Fruit fly (Drosophila melanogaster) whole organism, embryonic: ENCODE measurements around the gene CG13949.
A peak's percentile ranks its signal among the peaks of the same experiment; 100 is the strongest.

ENCODE experiments used
- Abd-B ChIP-seq: fragments of 200-800 bp; sonication (Bioruptor generic); optimal IDR thresholded peaks from 2 replicates; lab custom pipeline; 2018; ENCODE audit warnings: missing biosample characterization, mild to moderate bottlenecking, missing genetic modification characterization, moderate library complexity
- Aef1 ChIP-seq: fragments of 200-800 bp; sonication (Bioruptor generic); IDR thresholded peaks from 3 replicates; pipeline ENCODE4 v1.3.6; 2022; ENCODE audit warnings: missing biosample characterization, missing genetic modification characterization
- Atf-2 ChIP-seq: fragments of 200-800 bp; sonication (Bioruptor generic); optimal IDR thresholded peaks from 2 replicates; lab custom pipeline; 2016; ENCODE audit warnings: missing biosample characterization, missing genetic modification characterization
- Awh ChIP-seq: fragments of 200-800 bp; sonication (Bioruptor generic); IDR thresholded peaks from 2 replicates; pipeline ENCODE4, ENCODE4 v1.3.6; 2022; ENCODE audit warnings: missing biosample characterization, missing genetic modification characterization
- Bgb ChIP-seq: fragments of 200-800 bp; sonication (Bioruptor generic); IDR thresholded peaks from 2 replicates; pipeline ENCODE4 v1.3.6; 2022; ENCODE audit warnings: missing biosample characterization, missing genetic modification characterization; ENCODE audit not compliant: partially characterized antibody
- CG1024 ChIP-seq: fragments of 200-800 bp; sonication (Bioruptor generic); IDR thresholded peaks from 2 replicates; pipeline ENCODE4 v1.3.6; 2022; ENCODE audit warnings: missing biosample characterization, missing genetic modification characterization
- CG11247 ChIP-seq: fragments of 200-800 bp; sonication (Bioruptor generic); IDR thresholded peaks from 2 replicates; pipeline ENCODE4 v1.3.6; 2022; ENCODE audit warnings: missing biosample characterization, missing genetic modification characterization
- CG11504 ChIP-seq: fragments of 200-800 bp; sonication (Bioruptor generic); optimal IDR thresholded peaks from 3 replicates; lab custom pipeline; 2019; ENCODE audit warnings: missing biosample characterization, mild to moderate bottlenecking, missing genetic modification characterization, moderate library complexity
- CG12744 ChIP-seq: fragments of 200-800 bp; sonication (Bioruptor generic); optimal IDR thresholded peaks from 2 replicates; lab custom pipeline; 2016; ENCODE audit warnings: missing biosample characterization, missing genetic modification characterization
- CG12942 ChIP-seq: fragments of 200-800 bp; sonication (Bioruptor generic); optimal IDR thresholded peaks from 3 replicates; lab custom pipeline; 2016; ENCODE audit warnings: missing biosample characterization, missing genetic modification characterization
- CG16863 ChIP-seq: fragments of 200-800 bp; sonication (Bioruptor generic); optimal IDR thresholded peaks from 3 replicates; lab custom pipeline; 2016; ENCODE audit warnings: missing biosample characterization, missing genetic modification characterization
- CG17361 ChIP-seq: fragments of 200-800 bp; sonication (Bioruptor generic); IDR thresholded peaks from 3 replicates; pipeline ENCODE4 v1.3.6; 2022; ENCODE audit warnings: missing biosample characterization, missing genetic modification characterization
- CG17612 ChIP-seq: fragments of 200-800 bp; sonication (Bioruptor generic); IDR thresholded peaks from 2 replicates; pipeline ENCODE4 v1.3.6; 2022; ENCODE audit warnings: missing biosample characterization, missing genetic modification characterization
- CG17912 ChIP-seq: fragments of 200-800 bp; sonication (Bioruptor generic); optimal IDR thresholded peaks from 2 replicates; lab custom pipeline; 2018; ENCODE audit warnings: missing biosample characterization, mild to moderate bottlenecking, missing genetic modification characterization
- CG18011 ChIP-seq: fragments of 200-800 bp; sonication (Bioruptor generic); optimal IDR thresholded peaks from 2 replicates; lab custom pipeline; 2017; ENCODE audit warnings: missing biosample characterization, missing genetic modification characterization, mild to moderate bottlenecking, moderate library complexity, missing genotype
- CG18599 ChIP-seq: fragments of 200-800 bp; sonication (Bioruptor generic); optimal IDR thresholded peaks from 3 replicates; lab custom pipeline; 2017; ENCODE audit warnings: missing biosample characterization, missing genetic modification characterization, mild to moderate bottlenecking, moderate library complexity, missing genetic modification reagents
- CG30431 ChIP-seq: fragments of 200-800 bp; sonication (Bioruptor generic); optimal IDR thresholded peaks from 2 replicates; lab custom pipeline; 2017; ENCODE audit warnings: missing biosample characterization, missing genetic modification characterization
- CG31365 ChIP-seq: fragments of 200-800 bp; sonication (Bioruptor generic); optimal IDR thresholded peaks from 2 replicates; lab custom pipeline; 2018; ENCODE audit warnings: missing biosample characterization, mild to moderate bottlenecking, missing genetic modification characterization
- CG34422 ChIP-seq: fragments of 200-800 bp; sonication (Bioruptor generic); IDR thresholded peaks from 3 replicates; pipeline ENCODE4 v1.3.6; 2022; ENCODE audit warnings: missing biosample characterization, missing genetic modification characterization
- CG4328 ChIP-seq: fragments of 200-800 bp; sonication (Bioruptor generic); optimal IDR thresholded peaks from 3 replicates; lab custom pipeline; 2017; ENCODE audit warnings: missing biosample characterization, missing genetic modification reagents, missing genetic modification characterization
- CG6791 ChIP-seq: fragments of 200-800 bp; sonication (Bioruptor generic); IDR thresholded peaks from 3 replicates; pipeline ENCODE4 v1.3.6; 2022; ENCODE audit warnings: missing biosample characterization, missing genetic modification characterization; ENCODE audit not compliant: partially characterized antibody
- CG6813 ChIP-seq: fragments of 200-800 bp; sonication (Bioruptor generic); optimal IDR thresholded peaks from 2 replicates; lab custom pipeline; 2017; ENCODE audit warnings: missing biosample characterization, missing genetic modification characterization, mild to moderate bottlenecking, moderate library complexity, missing genetic modification reagents
- CG8089 ChIP-seq: fragments of 200-800 bp; sonication (Bioruptor generic); optimal IDR thresholded peaks from 3 replicates; lab custom pipeline; 2016; ENCODE audit warnings: missing biosample characterization, missing genetic modification characterization
- Doc3 ChIP-seq: fragments of 200-800 bp; sonication (Bioruptor generic); IDR thresholded peaks from 3 replicates; pipeline ENCODE4 v1.3.6; 2022; ENCODE audit warnings: missing biosample characterization, missing genetic modification characterization; ENCODE audit not compliant: partially characterized antibody
- Dp ChIP-seq: fragments of 200-800 bp; sonication (Bioruptor generic); optimal IDR thresholded peaks from 2 replicates; lab custom pipeline; 2018; ENCODE audit warnings: missing biosample characterization, mild to moderate bottlenecking, missing genetic modification characterization, moderate library complexity
- E2f1 ChIP-seq: fragments of 200-800 bp; sonication (Bioruptor generic); IDR thresholded peaks from 2 replicates; pipeline ENCODE4 v1.3.6; 2022; ENCODE audit warnings: missing biosample characterization, missing genetic modification characterization
- Fer2 ChIP-seq: fragments of 200-800 bp; sonication (Bioruptor generic); optimal IDR thresholded peaks from 2 replicates; lab custom pipeline; 2018; ENCODE audit warnings: missing biosample characterization, mild to moderate bottlenecking, missing genetic modification characterization, moderate library complexity
- Jarid2 ChIP-seq: fragments of 200-800 bp; sonication (Bioruptor generic); optimal IDR thresholded peaks from 3 replicates; lab custom pipeline; 2017; ENCODE audit warnings: mild to moderate bottlenecking, missing biosample characterization, missing genetic modification reagents, missing genetic modification characterization
- Lpt ChIP-seq: fragments of >200 bp; optimal IDR thresholded peaks from 2 replicates; lab custom pipeline; 2018; ENCODE audit warnings: missing biosample characterization, missing genetic modification characterization
- Taf1 ChIP-seq: fragments of 200-800 bp; sonication (Bioruptor generic); IDR thresholded peaks from 2 replicates; pipeline ENCODE4 v1.3.6; 2022; ENCODE audit warnings: missing biosample characterization, missing genetic modification characterization
- Vsx1 ChIP-seq: fragments of 200-800 bp; sonication (Bioruptor generic); optimal IDR thresholded peaks from 2 replicates; lab custom pipeline; 2017; ENCODE audit warnings: missing biosample characterization, mild to moderate bottlenecking, missing genetic modification characterization, missing genetic modification reagents
- ara ChIP-seq: fragments of 200-800 bp; sonication (Bioruptor generic); IDR thresholded peaks from 2 replicates; pipeline ENCODE4 v1.3.6; 2022; ENCODE audit warnings: missing biosample characterization, missing genetic modification characterization
- bab2 ChIP-seq: fragments of 200-800 bp; sonication (Bioruptor generic); optimal IDR thresholded peaks from 2 replicates; lab custom pipeline; 2016; ENCODE audit warnings: missing biosample characterization, missing genetic modification characterization
- cas ChIP-seq: fragments of 200-800 bp; sonication (Bioruptor generic); IDR thresholded peaks from 2 replicates; pipeline ENCODE4 v1.3.6; 2022; ENCODE audit warnings: missing biosample characterization, missing genetic modification characterization
- gt ChIP-seq: fragments of 200-800 bp; sonication (Bioruptor generic); IDR thresholded peaks from 2 replicates; pipeline ENCODE4 v1.3.6; 2022; ENCODE audit warnings: missing biosample characterization, missing genetic modification characterization
- kni ChIP-seq: fragments of 200-800 bp; sonication (Bioruptor generic); optimal IDR thresholded peaks from 3 replicates; lab custom pipeline; 2017; ENCODE audit warnings: mild to moderate bottlenecking, missing biosample characterization, missing genetic modification reagents, missing genetic modification characterization
- maf-S ChIP-seq: fragments of 200-800 bp; sonication (Bioruptor generic); optimal IDR thresholded peaks from 2 replicates; lab custom pipeline; 2016; ENCODE audit warnings: missing biosample characterization, missing genetic modification characterization
- nmo ChIP-seq: fragments of 200-800 bp; sonication (Bioruptor generic); optimal IDR thresholded peaks from 2 replicates; lab custom pipeline; 2018; ENCODE audit warnings: missing biosample characterization, mild to moderate bottlenecking, missing genetic modification characterization, moderate library complexity
- org-1 ChIP-seq: fragments of 200-800 bp; sonication (Bioruptor generic); optimal IDR thresholded peaks from 2 replicates; lab custom pipeline; 2017; ENCODE audit warnings: missing biosample characterization, missing genetic modification characterization
- pita ChIP-seq: fragments of 200-800 bp; sonication (Bioruptor generic); optimal IDR thresholded peaks from 2 replicates; lab custom pipeline; 2017; ENCODE audit warnings: missing biosample characterization, mild to moderate bottlenecking, missing genetic modification characterization
- rib ChIP-seq: fragments of 200-800 bp; sonication (Bioruptor generic); IDR thresholded peaks from 2 replicates; pipeline ENCODE4 v1.3.6; 2022; ENCODE audit warnings: missing biosample characterization, missing genetic modification characterization
- row ChIP-seq: fragments of 200-800 bp; sonication (Bioruptor generic); IDR thresholded peaks from 3 replicates; pipeline ENCODE4 v1.3.6; 2022; ENCODE audit warnings: missing biosample characterization, missing genetic modification characterization
- run ChIP-seq: fragments of 200-800 bp; sonication (Bioruptor generic); optimal IDR thresholded peaks from 3 replicates; lab custom pipeline; 2018; ENCODE audit warnings: missing biosample characterization, mild to moderate bottlenecking, missing genetic modification characterization
- sim ChIP-seq: fragments of 200-800 bp; sonication (Bioruptor generic); IDR thresholded peaks from 2 replicates; pipeline ENCODE4 v1.3.6; 2022; ENCODE audit warnings: missing biosample characterization, missing genetic modification characterization
- slbo ChIP-seq: fragments of 200-800 bp; sonication (Bioruptor generic); IDR thresholded peaks from 2 replicates; pipeline ENCODE4 v1.3.6; 2022; ENCODE audit warnings: missing biosample characterization, missing genetic modification characterization
- tll ChIP-seq, 2 experiments: fragments of 200-800 bp in 1 of 2; fragments of >200 bp in 1 of 2; sonication (Bioruptor generic) in 1 of 2; optimal IDR thresholded peaks; 2 replicates each; lab custom pipeline; 2017 to 2019; ENCODE audit warnings: missing biosample characterization in 2 of 2, missing genetic modification characterization in 2 of 2, mild to moderate bottlenecking in 1 of 2, moderate library complexity in 1 of 2
- toy ChIP-seq: fragments of 200-800 bp; sonication (Bioruptor generic); IDR thresholded peaks from 2 replicates; pipeline ENCODE4 v1.3.6; 2022; ENCODE audit warnings: missing biosample characterization, missing genetic modification characterization
- wor ChIP-seq: fragments of 200-800 bp; sonication (Bioruptor generic); IDR thresholded peaks from 2 replicates; pipeline ENCODE4 v1.3.6; 2022; ENCODE audit warnings: missing biosample characterization, missing genetic modification characterization
- zen2 ChIP-seq: fragments of 200-800 bp; sonication (Bioruptor generic); IDR thresholded peaks from 3 replicates; pipeline ENCODE4 v1.3.6; 2022; ENCODE audit warnings: missing biosample characterization, missing genetic modification characterization; ENCODE audit not compliant: partially characterized antibody

CG13949 gene

DNA sequence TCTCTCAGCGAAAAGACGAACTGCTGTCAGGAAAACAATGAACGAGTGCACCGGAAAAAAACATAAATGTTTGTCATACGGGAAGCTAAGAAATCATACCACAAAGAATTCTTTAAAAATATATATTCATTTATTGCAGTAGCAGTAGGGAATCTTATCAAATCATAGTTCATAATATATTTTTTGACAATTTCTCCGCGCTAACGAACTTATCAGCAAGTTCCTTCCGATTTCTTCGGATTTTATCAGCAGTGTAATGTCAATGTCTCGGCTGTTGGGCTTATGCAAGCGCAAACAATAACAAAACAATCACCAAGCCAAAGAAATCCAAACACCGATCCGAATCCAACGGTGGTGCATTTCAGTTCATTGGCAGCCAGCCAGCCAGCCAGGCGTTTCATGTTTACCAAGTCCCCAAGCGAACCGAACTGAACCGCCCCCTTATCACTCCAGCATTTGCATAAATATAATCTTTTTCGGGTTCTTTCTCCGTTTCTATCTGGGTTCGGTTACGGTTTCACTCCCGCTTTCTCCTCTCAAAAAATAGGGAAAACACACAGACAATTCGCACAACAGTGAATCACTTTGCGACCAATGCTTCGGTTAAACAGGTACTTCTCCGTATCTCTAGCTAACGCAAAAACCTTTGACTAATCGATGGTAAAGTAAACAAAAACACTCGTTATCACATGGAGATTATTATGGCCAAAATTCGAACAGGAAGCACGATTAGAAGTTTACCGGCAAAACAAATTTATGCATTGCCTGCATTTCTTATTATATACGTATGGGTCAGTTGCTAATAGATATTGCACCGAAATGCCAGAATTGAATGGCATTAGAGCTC lies 27.4 kb upstream of the CG13949 start (continued):
- TF ChIP-seq CG18599 = no peak
- 0 out of 2 replicates have a peak, but pooled peaks have one; percentile 23 for TF ChIP-seq Awh (GFP tag; lab: Robert Waterston, UW)
- no peak for TF ChIP-seq toy
- TF ChIP-seq CG8089 (GFP tag; lab: Kevin White, UChicago) = peak; percentile 33
- no peak for TF ChIP-seq zen2 (GFP tag; lab: Robert Waterston, UW)
- no peak for TF ChIP-seq sim
- TF ChIP-seq wor (GFP tag; lab: Robert Waterston, UW) = no peak
- TF ChIP-seq CG30431 (GFP tag; lab: Kevin White, UChicago) = peak; percentile 6
- TF ChIP-seq rib (GFP tag; lab: Robert Waterston, UW) = no peak
- TF ChIP-seq CG17912 = no peak
- TF ChIP-seq Lpt = no peak
- TF ChIP-seq Taf1 = no peak
- no peak for TF ChIP-seq Jarid2 (GFP tag; lab: Kevin White, UChicago)
- TF ChIP-seq Fer2 (tag; lab: Kevin White, UChicago) = no peak
- TF ChIP-seq bab2 (GFP tag; lab: Kevin White, UChicago) = no peak
- TF ChIP-seq CG31365 = no peak
- TF ChIP-seq CG6813 = no peak
- TF ChIP-seq cas (GFP tag; lab: Robert Waterston, UW) = no peak
- no peak for TF ChIP-seq CG6791 (GFP tag; lab: Robert Waterston, UW)
- TF ChIP-seq run (tag; lab: Kevin White, UChicago) = no peak
- TF ChIP-seq CG16863 (GFP tag; lab: Kevin White, UChicago) = no peak
- no peak for TF ChIP-seq CG34422
- no peak for TF ChIP-seq slbo
- no peak for TF ChIP-seq CG11247 (GFP tag; lab: Robert Waterston, UW)
- no peak for TF ChIP-seq CG18011
- TF ChIP-seq Dp (GFP tag; lab: Kevin White, UChicago) = no peak
- TF ChIP-seq Vsx1 (GFP tag; lab: Kevin White, UChicago) = no peak
- TF ChIP-seq Abd-B (GFP tag; lab: Kevin White, UChicago) = no peak
- TF ChIP-seq pita = no peak
- TF ChIP-seq tll (GFP tag; optimal IDR thresholded peaks at IDR 0.05; lab: Kevin White, UChicago) = no peak
- peak; percentile 5 for TF ChIP-seq CG4328 (GFP tag; lab: Kevin White, UChicago)
- TF ChIP-seq E2f1 (GFP tag; lab: Robert Waterston, UW) = no peak
- TF ChIP-seq org-1 = peak; percentile 46
- TF ChIP-seq ara (GFP tag; lab: Robert Waterston, UW) = no peak
- TF ChIP-seq CG12744 (GFP tag; lab: Kevin White, UChicago) = no peak
- TF ChIP-seq Atf-2 (GFP tag; lab: Kevin White, UChicago) = peak; percentile 47
- peak; percentile 47 for TF ChIP-seq CG12942 (GFP tag; lab: Kevin White, UChicago)
- no peak for TF ChIP-seq Doc3 (GFP tag; lab: Robert Waterston, UW)
- TF ChIP-seq Aef1 (GFP tag; lab: Robert Waterston, UW) = no peak
- no peak for TF ChIP-seq CG17612
- no peak for TF ChIP-seq CG1024 (GFP tag; lab: Robert Waterston, UW)
- TF ChIP-seq Bgb (GFP tag; lab: Robert Waterston, UW) = no peak
- TF ChIP-seq nmo = peak; percentile 48
- TF ChIP-seq CG11504 (tag; lab: Kevin White, UChicago) = no peak
- TF ChIP-seq maf-S (GFP tag; lab: Kevin White, UChicago) = no peak
- TF ChIP-seq CG17361 (GFP tag; lab: Robert Waterston, UW) = peak; percentile 56; the same call in 2 of the 3 replicates
- TF ChIP-seq kni = peak; percentile 15
- peak; percentile 64; the same call in 2 of the 3 replicates for TF ChIP-seq row (GFP tag; lab: Robert Waterston, UW)
- no peak for TF ChIP-seq gt (GFP tag; lab: Robert Waterston, UW)
